Worm (Caenorhabditis elegans): ENCODE measurements around the gene glb-25.

Gene glb-25

DNA sequence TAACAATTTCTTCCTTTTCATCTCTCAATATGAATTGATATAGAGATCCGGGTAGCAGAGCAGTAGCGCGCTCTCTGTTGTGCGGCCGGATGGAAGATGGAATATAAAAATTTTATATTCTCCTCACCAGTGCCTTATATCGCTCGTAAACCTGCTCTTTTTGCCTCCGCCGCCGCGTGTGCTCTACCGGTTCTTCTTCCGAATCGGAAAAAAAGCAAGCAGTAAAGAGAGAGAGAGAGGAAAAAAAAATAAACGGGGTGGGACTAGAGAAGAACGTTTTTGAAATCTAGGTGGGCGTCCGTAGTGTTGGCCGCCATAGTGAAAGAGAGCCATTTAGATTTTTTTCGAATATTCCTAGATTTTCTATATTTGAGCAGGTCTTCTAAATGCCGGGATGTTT is at the start of gene glb-25:
TSS of gene glb-25 (plus strand) at position 301 of the 400 bp plus-strand sequence.
- TF ChIP-seq hnd-1 (tag; optimal IDR thresholded peaks at IDR 0.05) (no peak), ceh-13 (GFP tag; optimal IDR thresholded peaks at IDR 0.05) (no peak), scrt-1 (GFP tag; IDR thresholded peaks at IDR 0.05) (no peak), hmbx-1 (tag; optimal IDR thresholded peaks at IDR 0.05) (no peak), F13C5.2 (tag; optimal IDR thresholded peaks at IDR 0.05) (no peak), hmg-4 (GFP tag; optimal IDR thresholded peaks at IDR 0.05) (no peak), flt-1 (GFP tag; IDR thresholded peaks at IDR 0.05) (no peak), pes-1 (GFP tag; IDR thresholded peaks at IDR 0.05) (no peak), tra-4 (tag; optimal IDR thresholded peaks at IDR 0.05) (no peak), sea-1 (GFP tag; conservative IDR thresholded peaks at IDR 0.05) (no peak)

DNA sequence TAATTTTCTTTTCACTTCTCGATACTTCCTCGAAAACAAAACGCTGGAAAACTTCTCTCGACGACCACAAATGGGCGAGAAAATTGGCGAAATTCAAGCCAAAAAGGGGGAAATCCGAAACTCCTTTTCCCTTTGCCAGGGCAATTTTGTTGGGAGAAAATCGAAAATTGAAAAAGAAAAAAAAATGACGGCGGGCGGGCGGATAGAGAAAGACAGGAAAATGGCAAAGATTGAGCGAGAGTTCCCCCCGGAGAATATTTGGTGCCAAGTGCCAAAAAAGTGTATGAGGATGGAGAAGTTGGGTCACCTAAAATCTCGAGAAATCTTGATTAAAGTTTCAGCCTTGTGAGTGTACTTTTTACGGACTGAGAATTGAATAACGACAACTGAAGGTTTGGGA is 49.8 kb upstream of the glb-25 start:
- no peak for TF ChIP-seq tra-4 (tag; optimal IDR thresholded peaks at IDR 0.05)

DNA sequence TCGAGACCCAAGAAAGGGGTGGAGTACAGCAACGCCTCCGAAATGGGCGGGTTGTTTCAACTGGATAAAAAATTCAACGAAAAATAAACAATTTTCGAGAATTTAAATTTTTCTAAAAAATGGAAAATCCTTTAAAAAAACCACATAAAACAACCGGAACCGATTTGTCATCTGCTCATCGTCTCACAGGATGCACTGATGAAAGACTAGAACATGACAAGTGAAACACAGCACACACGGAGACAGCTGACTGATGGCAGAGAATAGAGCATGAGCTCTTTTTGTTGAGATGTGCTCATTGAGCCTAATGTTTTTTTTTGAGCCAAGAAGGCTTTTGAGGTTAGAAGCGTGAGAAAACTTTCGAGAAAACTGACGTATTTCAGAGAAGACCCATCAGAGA is 48.1 kb upstream of the glb-25 start:
- TF ChIP-seq flt-1 (GFP tag; IDR thresholded peaks at IDR 0.05) (no peak), scrt-1 (GFP tag; IDR thresholded peaks at IDR 0.05) (no peak), tbx-37 (GFP tag; conservative IDR thresholded peaks at IDR 0.05) (no peak), ets-7 (tag; optimal IDR thresholded peaks at IDR 0.05) (no peak), ceh-36 (tag; optimal IDR thresholded peaks at IDR 0.05) (no peak), ceh-13 (GFP tag; optimal IDR thresholded peaks at IDR 0.05) (no peak)

DNA sequence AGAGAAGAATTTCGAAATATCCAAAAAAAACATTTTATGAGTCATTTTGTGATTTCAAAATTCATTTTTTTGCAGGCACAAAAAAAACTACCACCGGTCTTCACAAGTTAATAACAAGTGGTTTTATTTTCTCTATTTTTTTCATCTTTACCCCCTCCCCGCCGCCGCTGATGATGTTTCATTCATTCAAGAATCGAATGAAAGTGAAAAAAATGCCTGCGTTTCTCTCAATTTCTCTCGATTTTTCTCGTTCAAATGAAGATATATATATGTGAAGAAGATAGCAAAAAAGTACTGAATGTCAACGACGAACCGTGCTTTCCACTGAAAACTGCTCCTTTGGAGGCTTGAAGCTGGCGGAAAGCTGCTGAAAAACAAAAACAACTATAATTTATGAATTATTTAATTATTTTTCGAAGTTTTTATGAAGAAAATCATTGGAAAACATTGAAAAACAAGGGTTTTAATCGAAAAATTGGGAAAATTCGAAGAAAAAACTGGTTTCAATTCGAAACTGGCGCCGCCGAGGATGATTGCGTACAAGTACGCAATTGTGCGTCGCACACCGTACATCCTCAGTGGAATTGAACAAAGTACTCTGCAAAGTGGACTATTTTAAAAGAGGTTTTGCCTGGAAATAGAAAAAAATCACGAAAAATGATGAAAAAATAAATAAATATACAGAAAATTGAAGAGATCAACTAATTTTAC is 45.3 kb upstream of the glb-25 start, which contains the start of gene zig-11:
TSS of gene zig-11 (minus strand) at position 373 of the 711 bp plus-strand sequence.
- TF ChIP-seq B0310.2 (tag; optimal IDR thresholded peaks at IDR 0.05) (no peak), ama-1 (optimal IDR thresholded peaks at IDR 0.05) (no peak), scrt-1 (GFP tag; IDR thresholded peaks at IDR 0.05) (no peak)

DNA sequence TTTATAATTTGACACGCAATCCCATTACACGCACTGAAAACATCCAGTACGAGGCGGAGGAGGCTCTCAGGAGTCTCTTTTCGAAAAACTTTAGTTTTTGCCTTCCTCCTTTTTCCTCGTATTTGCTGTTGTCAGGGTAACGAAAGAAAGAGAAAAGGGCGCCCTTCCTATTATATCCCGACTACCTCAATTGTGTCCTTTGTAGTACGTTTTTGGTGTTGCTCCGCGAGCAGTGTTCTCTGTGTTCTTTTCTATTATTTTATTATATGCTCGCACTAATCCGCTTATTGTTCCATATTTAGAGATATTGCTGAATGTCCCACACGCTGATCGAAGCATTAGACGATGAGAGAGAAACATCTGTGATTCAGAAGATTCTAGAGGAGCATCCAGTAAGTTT is 42.6 kb upstream of the glb-25 start, which contains the start of gene nphp-2:
TSS of gene nphp-2 (plus strand) at position 301 of the 400 bp plus-strand sequence.
- TF ChIP-seq F13C5.2 (tag; optimal IDR thresholded peaks at IDR 0.05) (no peak), B0310.2 (tag; optimal IDR thresholded peaks at IDR 0.05) (no peak), hmg-4 (GFP tag; optimal IDR thresholded peaks at IDR 0.05) (no peak), ceh-13 (GFP tag; optimal IDR thresholded peaks at IDR 0.05) (no peak), ets-7 (tag; optimal IDR thresholded peaks at IDR 0.05) (no peak), hmbx-1 (tag; optimal IDR thresholded peaks at IDR 0.05) (no peak), ceh-36 (tag; optimal IDR thresholded peaks at IDR 0.05) (no peak), scrt-1 (GFP tag; IDR thresholded peaks at IDR 0.05) (no peak)

DNA sequence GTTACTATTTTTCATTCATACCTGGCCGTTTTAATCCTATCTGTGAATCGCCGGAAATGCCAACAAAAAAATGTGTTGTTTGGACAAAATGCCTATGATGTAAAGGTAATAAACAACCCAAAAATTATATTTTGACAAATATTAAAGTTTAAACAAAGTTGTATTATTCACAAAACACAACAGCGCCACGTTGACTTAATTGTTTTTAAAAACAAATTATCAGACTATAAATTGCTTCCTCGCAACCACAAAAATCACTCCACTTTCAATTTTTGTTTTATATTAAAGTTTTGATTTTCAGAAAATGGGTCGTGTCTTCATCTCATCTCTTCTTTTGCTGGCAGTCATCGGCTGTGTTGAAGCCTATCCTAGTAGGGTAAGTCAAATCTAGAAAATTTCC is 30.7 kb upstream of the glb-25 start, which contains the start of gene Y32G9A.5:
TSS of gene Y32G9A.5 (plus strand) at position 301 of the 400 bp plus-strand sequence.
- TF ChIP-seq ceh-13 (GFP tag; optimal IDR thresholded peaks at IDR 0.05) (no peak), aly-1 (tag; optimal IDR thresholded peaks at IDR 0.05) (no peak), tbx-11 (GFP tag; IDR thresholded peaks at IDR 0.05) (no peak), B0310.2 (tag; optimal IDR thresholded peaks at IDR 0.05) (no peak), hnd-1 (tag; optimal IDR thresholded peaks at IDR 0.05) (no peak), F13C5.2 (tag; optimal IDR thresholded peaks at IDR 0.05) (no peak)

DNA sequence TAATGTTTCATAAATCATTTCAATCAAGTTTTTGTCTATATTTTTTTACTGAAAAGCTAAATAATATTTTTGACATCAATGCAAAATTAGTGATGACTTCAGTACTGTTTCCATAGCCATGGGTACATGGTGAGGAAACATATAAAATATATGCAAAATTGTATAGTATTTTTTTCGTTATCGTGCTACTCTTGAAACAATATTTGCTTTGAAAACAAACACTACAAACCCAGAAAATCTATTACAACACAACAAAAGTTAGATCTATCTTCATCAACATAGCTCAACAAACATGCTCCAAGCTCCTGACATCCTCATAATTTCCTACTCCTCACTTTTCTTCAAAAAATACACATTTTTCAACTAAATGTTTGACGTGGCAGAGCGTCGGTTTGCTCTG is 29.5 kb upstream of the glb-25 start, which contains the start of gene srp-3:
TSS of gene srp-3 (plus strand) at position 301 of the 400 bp plus-strand sequence.
- TF ChIP-seq pes-1 (GFP tag; IDR thresholded peaks at IDR 0.05) (no peak), ceh-13 (GFP tag; optimal IDR thresholded peaks at IDR 0.05) (no peak), tra-4 (tag; optimal IDR thresholded peaks at IDR 0.05) (no peak), tbx-37 (GFP tag; conservative IDR thresholded peaks at IDR 0.05) (no peak), flt-1 (GFP tag; IDR thresholded peaks at IDR 0.05) (no peak), ama-1 (optimal IDR thresholded peaks at IDR 0.05) (no peak), hnd-1 (tag; optimal IDR thresholded peaks at IDR 0.05) (no peak), sea-1 (GFP tag; conservative IDR thresholded peaks at IDR 0.05) (no peak), scrt-1 (GFP tag; IDR thresholded peaks at IDR 0.05) (no peak), ceh-36 (tag; optimal IDR thresholded peaks at IDR 0.05) (no peak), hmbx-1 (tag; optimal IDR thresholded peaks at IDR 0.05) (no peak), aly-1 (tag; optimal IDR thresholded peaks at IDR 0.05) (no peak), hmg-4 (GFP tag; optimal IDR thresholded peaks at IDR 0.05) (no peak), B0310.2 (tag; optimal IDR thresholded peaks at IDR 0.05) (no peak), tbx-11 (GFP tag; IDR thresholded peaks at IDR 0.05) (no peak), F13C5.2 (tag; optimal IDR thresholded peaks at IDR 0.05) (no peak), ets-7 (tag; optimal IDR thresholded peaks at IDR 0.05) (no peak)

DNA sequence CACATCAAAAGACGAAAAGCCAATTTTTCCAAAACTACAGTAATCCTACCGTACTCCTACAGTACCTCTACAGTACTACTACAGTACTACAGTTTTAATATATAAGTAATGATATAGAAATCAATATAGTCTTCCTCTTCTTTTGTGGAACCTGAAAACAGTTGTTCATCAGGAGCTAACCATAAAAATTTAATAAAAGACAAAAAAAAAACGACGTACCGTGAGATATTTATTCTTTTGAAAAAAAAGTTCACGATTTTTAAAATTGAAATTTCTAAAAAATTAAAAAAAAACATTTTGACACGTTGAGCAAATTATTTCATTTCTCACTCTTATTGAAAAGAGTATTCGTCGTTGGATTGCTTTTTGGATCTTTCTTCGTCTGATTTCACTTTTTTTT is 27.0 kb upstream of the glb-25 start, which contains the start of gene Y32G9A.3:
TSS of gene Y32G9A.3 (plus strand) at position 301 of the 400 bp plus-strand sequence.
- TF ChIP-seq tbx-11 (GFP tag; IDR thresholded peaks at IDR 0.05) (no peak), aly-1 (tag; optimal IDR thresholded peaks at IDR 0.05) (no peak), hmbx-1 (tag; optimal IDR thresholded peaks at IDR 0.05) (no peak), flt-1 (GFP tag; IDR thresholded peaks at IDR 0.05) (no peak)

DNA sequence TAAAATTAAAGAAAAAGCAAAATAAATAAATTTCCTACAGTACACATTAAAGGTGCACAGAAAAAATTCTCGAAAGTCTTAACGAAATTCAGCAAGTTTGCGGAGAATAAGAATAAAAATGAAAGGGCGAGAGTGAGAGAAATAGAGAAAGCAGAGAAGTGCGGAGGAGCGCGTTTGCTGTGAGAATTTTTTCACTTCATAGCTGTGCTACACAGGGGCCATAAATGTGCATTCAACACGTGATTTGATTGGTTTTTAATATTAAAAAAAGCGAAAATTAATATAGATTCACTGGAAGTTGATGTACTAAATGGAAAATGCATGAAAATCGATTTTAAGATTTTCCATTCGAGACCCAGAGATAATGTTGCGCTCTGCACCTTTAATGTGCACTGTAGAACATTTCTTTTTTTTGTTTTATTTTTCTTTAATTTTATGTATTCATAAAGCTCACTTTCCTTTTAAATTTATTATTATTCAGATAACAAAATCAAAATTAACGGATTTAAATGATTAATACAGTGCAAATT is 20.0 kb upstream of the glb-25 start, which contains the start of gene Y32G9A.2:
TSS of gene Y32G9A.2 (plus strand) at position 480 of the 530 bp plus-strand sequence.
- no peak for TF ChIP-seq ceh-36 (tag; optimal IDR thresholded peaks at IDR 0.05)
- TF ChIP-seq tbx-11 (GFP tag; IDR thresholded peaks at IDR 0.05): no peak
- no peak for TF ChIP-seq tra-4 (tag; optimal IDR thresholded peaks at IDR 0.05)
- TF ChIP-seq B0310.2 (tag; optimal IDR thresholded peaks at IDR 0.05): no peak
- no peak for TF ChIP-seq aly-1 (tag; optimal IDR thresholded peaks at IDR 0.05)

All from whole organism, early embryonic.